Fruit fly (Drosophila melanogaster) whole organism, prepupa: ENCODE data around the gene CG2656.

Source experiments
- CG31627 ChIP-seq: fragments of 200-800 bp; sonication (Bioruptor generic); optimal IDR thresholded peaks from 3 replicates; lab custom pipeline; 2016; ENCODE audit warnings: missing biosample characterization, missing genetic modification characterization
- Hr39 ChIP-seq: fragments of 200-800 bp; sonication (Bioruptor generic); optimal IDR thresholded peaks from 2 replicates; lab custom pipeline; 2016; ENCODE audit warnings: missing biosample characterization, missing genetic modification characterization
- Hr4 ChIP-seq: fragments of 200-800 bp; sonication (Bioruptor generic); optimal IDR thresholded peaks from 3 replicates; lab custom pipeline; 2016; ENCODE audit warnings: missing biosample characterization, missing genetic modification characterization
- Lpt ChIP-seq: fragments of 200-800 bp; sonication (Bioruptor generic); optimal IDR thresholded peaks from 3 replicates; lab custom pipeline; 2016; ENCODE audit warnings: missing biosample characterization, missing genetic modification characterization
- Sox102F ChIP-seq: fragments of 200-800 bp; sonication (Bioruptor generic); optimal IDR thresholded peaks from 2 replicates; lab custom pipeline; 2016; ENCODE audit warnings: missing biosample characterization, mild to moderate bottlenecking, missing genetic modification characterization
- Sox14 ChIP-seq: fragments of 200-800 bp; sonication (Bioruptor generic); optimal IDR thresholded peaks from 3 replicates; lab custom pipeline; 2016; ENCODE audit warnings: missing biosample characterization, missing genetic modification characterization
- acj6 ChIP-seq: fragments of 200-800 bp; sonication (Bioruptor generic); optimal IDR thresholded peaks from 3 replicates; lab custom pipeline; 2016; ENCODE audit warnings: missing biosample characterization, missing genetic modification characterization
- dac ChIP-seq: fragments of 200-800 bp; sonication (Bioruptor generic); optimal IDR thresholded peaks from 2 replicates; lab custom pipeline; 2017; ENCODE audit warnings: missing biosample characterization, mild to moderate bottlenecking, missing genetic modification characterization
- salr ChIP-seq, 2 experiments: fragments of 200-800 bp; sonication (Bioruptor generic); optimal IDR thresholded peaks; 3 replicates each; lab custom pipeline; 2016 to 2018; ENCODE audit warnings: missing biosample characterization in 2 of 2, missing genetic modification characterization in 2 of 2, mild to moderate bottlenecking in 1 of 2
- svp ChIP-seq: fragments of 200-800 bp; sonication (Bioruptor generic); peaks from one replicate; lab custom pipeline; 2016; ENCODE audit warnings: missing biosample characterization, missing genetic modification characterization

DNA sequence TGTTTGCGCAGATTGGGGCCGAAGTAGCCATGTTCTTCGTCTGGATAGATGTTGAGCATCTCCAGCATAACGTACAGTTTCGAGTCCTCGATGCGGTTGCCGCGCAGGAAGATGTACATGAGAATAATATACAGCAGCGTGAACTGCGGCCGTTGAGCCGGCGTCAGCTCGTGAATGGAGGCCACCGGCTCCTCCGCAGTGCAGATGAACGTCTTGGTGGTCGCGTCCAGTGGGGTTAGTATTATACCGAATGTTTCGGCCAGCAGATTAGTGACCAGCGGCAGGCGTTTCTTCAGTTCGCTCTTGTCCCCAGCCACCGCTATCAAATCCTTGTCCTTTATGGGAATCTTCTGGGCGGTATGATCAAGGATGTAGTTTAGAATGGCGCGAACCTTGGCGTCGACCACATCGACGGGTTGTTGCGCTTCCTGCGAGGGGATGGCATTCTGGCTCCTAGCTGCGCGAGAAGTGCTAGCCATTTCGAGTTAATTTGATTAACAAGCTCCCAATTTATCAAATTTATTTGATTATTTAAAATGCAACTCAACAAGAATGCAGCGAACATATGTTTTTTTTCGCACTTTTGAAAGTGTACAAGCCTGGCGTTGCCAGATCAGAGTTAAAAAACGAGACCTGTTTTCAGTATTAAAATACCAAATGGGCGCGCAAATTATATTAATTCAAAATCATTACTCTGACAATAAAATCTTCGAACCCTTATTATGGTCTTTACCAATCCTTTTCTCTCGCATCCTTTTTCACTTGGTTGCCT, 10.2 kb downstream of the CG2656 start, which contains the start of gene MAGE:
- TF ChIP-seq Sox102F (GFP tag; lab: Kevin White, UChicago) (no peak), Lpt (GFP tag; lab: Kevin White, UChicago) (no peak), Hr4 (GFP tag; lab: Kevin White, UChicago) (no peak), Sox14 (GFP tag; lab: Kevin White, UChicago) (no peak), CG31627 (GFP tag; lab: Kevin White, UChicago) (no peak), svp (no peak), salr (GFP tag; optimal IDR thresholded peaks at IDR 0.05; lab: Kevin White, UChicago) (no peak), acj6 (GFP tag; lab: Kevin White, UChicago) (no peak), Hr39 (GFP tag; lab: Kevin White, UChicago) (no peak), dac (no peak)
